Worm (Caenorhabditis elegans): ENCODE data around the gene C26B9.6.

Gene C26B9.6

ce11 chrX:5335368-5335767 lies at the start of gene C26B9.6:
C26B9.6 (minus strand) TSS chrX:5335468.
- TF ChIP-seq tra-4 (tag; optimal IDR thresholded peaks at IDR 0.05): no peak
- no peak for TF ChIP-seq ama-1 (optimal IDR thresholded peaks at IDR 0.05)
- no peak for TF ChIP-seq tbx-37 (GFP tag; conservative IDR thresholded peaks at IDR 0.05)
- TF ChIP-seq hnd-1 (tag; optimal IDR thresholded peaks at IDR 0.05): no peak
- TF ChIP-seq ets-7 (tag; optimal IDR thresholded peaks at IDR 0.05): no peak
- TF ChIP-seq sea-1 (GFP tag; conservative IDR thresholded peaks at IDR 0.05): no peak
- no peak for TF ChIP-seq F13C5.2 (tag; optimal IDR thresholded peaks at IDR 0.05)
- TF ChIP-seq B0310.2 (tag; optimal IDR thresholded peaks at IDR 0.05): no peak
- no peak for TF ChIP-seq hmg-4 (GFP tag; optimal IDR thresholded peaks at IDR 0.05)
- TF ChIP-seq flt-1 (GFP tag; IDR thresholded peaks at IDR 0.05): no peak
- TF ChIP-seq pes-1 (GFP tag; IDR thresholded peaks at IDR 0.05): no peak
- no peak for TF ChIP-seq ceh-36 (tag; optimal IDR thresholded peaks at IDR 0.05)
- no peak for TF ChIP-seq aly-1 (tag; optimal IDR thresholded peaks at IDR 0.05)
- no peak for TF ChIP-seq tbx-11 (GFP tag; IDR thresholded peaks at IDR 0.05)
- no peak for TF ChIP-seq hmbx-1 (tag; optimal IDR thresholded peaks at IDR 0.05)
- TF ChIP-seq scrt-1 (GFP tag; IDR thresholded peaks at IDR 0.05): no peak
- TF ChIP-seq ceh-13 (GFP tag; optimal IDR thresholded peaks at IDR 0.05): no peak

DNA sequence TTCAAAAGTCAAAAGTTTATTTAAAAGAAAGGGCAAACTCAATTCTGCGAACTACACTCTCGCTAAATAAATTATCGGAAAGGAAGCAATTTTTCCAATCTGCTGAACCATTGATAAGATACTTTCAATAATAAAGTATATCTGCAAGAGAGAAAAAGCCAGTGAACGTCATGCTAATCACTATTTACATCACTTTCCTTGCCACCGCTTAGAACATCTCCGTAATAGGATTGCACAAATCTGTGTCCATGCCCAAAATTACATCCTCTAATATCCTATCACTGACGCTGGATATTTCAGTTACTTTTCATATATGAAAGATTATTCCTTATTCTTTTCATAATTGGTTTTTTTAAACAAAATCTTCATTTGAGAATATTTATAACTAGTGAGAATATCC lies 47.5 kb upstream of the C26B9.6 start:
- no peak for TF ChIP-seq ets-7 (tag; optimal IDR thresholded peaks at IDR 0.05)
- TF ChIP-seq hmbx-1 (tag; optimal IDR thresholded peaks at IDR 0.05): no peak
- no peak for TF ChIP-seq pes-1 (GFP tag; IDR thresholded peaks at IDR 0.05)
- TF ChIP-seq hnd-1 (tag; optimal IDR thresholded peaks at IDR 0.05): no peak
- no peak for TF ChIP-seq B0310.2 (tag; optimal IDR thresholded peaks at IDR 0.05)
- no peak for TF ChIP-seq ama-1 (optimal IDR thresholded peaks at IDR 0.05)
- no peak for TF ChIP-seq flt-1 (GFP tag; IDR thresholded peaks at IDR 0.05)
- TF ChIP-seq ceh-36 (tag; optimal IDR thresholded peaks at IDR 0.05): no peak
- no peak for TF ChIP-seq tbx-37 (GFP tag; conservative IDR thresholded peaks at IDR 0.05)
- TF ChIP-seq tra-4 (tag; optimal IDR thresholded peaks at IDR 0.05): no peak
- TF ChIP-seq ceh-13 (GFP tag; optimal IDR thresholded peaks at IDR 0.05): no peak
- no peak for TF ChIP-seq tbx-11 (GFP tag; IDR thresholded peaks at IDR 0.05)
- TF ChIP-seq aly-1 (tag; optimal IDR thresholded peaks at IDR 0.05): no peak
- TF ChIP-seq sea-1 (GFP tag; conservative IDR thresholded peaks at IDR 0.05): no peak
- no peak for TF ChIP-seq F13C5.2 (tag; optimal IDR thresholded peaks at IDR 0.05)
- no peak for TF ChIP-seq scrt-1 (GFP tag; IDR thresholded peaks at IDR 0.05)
- TF ChIP-seq hmg-4 (GFP tag; optimal IDR thresholded peaks at IDR 0.05): no peak

ce11 chrX:5377307-5377706 lies 42.0 kb upstream of the C26B9.6 start, which contains the start of gene sek-5:
sek-5 (plus strand) TSS chrX:5377607.
- TF ChIP-seq flt-1 (GFP tag; IDR thresholded peaks at IDR 0.05): no peak
- no peak for TF ChIP-seq ceh-36 (tag; optimal IDR thresholded peaks at IDR 0.05)
- no peak for TF ChIP-seq tra-4 (tag; optimal IDR thresholded peaks at IDR 0.05)
- TF ChIP-seq ceh-13 (GFP tag; optimal IDR thresholded peaks at IDR 0.05): no peak
- TF ChIP-seq F13C5.2 (tag; optimal IDR thresholded peaks at IDR 0.05): no peak
- no peak for TF ChIP-seq tbx-37 (GFP tag; conservative IDR thresholded peaks at IDR 0.05)
- no peak for TF ChIP-seq sea-1 (GFP tag; conservative IDR thresholded peaks at IDR 0.05)
- TF ChIP-seq hmg-4 (GFP tag; optimal IDR thresholded peaks at IDR 0.05): no peak
- TF ChIP-seq scrt-1 (GFP tag; IDR thresholded peaks at IDR 0.05): no peak
- TF ChIP-seq tbx-11 (GFP tag; IDR thresholded peaks at IDR 0.05): no peak
- TF ChIP-seq pes-1 (GFP tag; IDR thresholded peaks at IDR 0.05): no peak
- no peak for TF ChIP-seq aly-1 (tag; optimal IDR thresholded peaks at IDR 0.05)
- TF ChIP-seq ets-7 (tag; optimal IDR thresholded peaks at IDR 0.05): no peak
- no peak for TF ChIP-seq hmbx-1 (tag; optimal IDR thresholded peaks at IDR 0.05)
- no peak for TF ChIP-seq hnd-1 (tag; optimal IDR thresholded peaks at IDR 0.05)
- TF ChIP-seq B0310.2 (tag; optimal IDR thresholded peaks at IDR 0.05): no peak
- no peak for TF ChIP-seq ama-1 (optimal IDR thresholded peaks at IDR 0.05)

DNA sequence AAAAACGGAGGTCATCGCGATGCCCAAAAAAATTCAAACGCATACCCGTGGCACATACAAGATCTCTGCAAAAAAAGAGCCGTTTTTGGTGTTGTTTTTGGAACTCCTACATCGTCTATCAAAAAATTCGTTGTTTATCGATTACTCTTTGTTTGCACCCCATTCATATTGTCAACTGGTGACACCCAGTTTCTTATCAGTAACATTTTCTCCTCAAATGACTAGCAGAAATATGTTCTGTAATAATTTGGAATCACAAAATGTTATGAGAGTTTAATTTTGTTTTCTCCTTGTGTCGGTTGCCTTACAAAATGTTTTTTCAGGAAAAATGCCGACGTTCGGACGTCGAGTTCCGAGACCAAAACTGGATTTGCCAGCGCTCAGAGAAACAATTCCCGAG lies 39.5 kb upstream of the C26B9.6 start, which contains the start of gene sek-4:
TSS of gene sek-4 (plus strand) at position 318 of the 400 bp plus-strand sequence.
- no peak for TF ChIP-seq tra-4 (tag; optimal IDR thresholded peaks at IDR 0.05)
- TF ChIP-seq tbx-37 (GFP tag; conservative IDR thresholded peaks at IDR 0.05): no peak
- TF ChIP-seq hmg-4 (GFP tag; optimal IDR thresholded peaks at IDR 0.05): no peak
- TF ChIP-seq aly-1 (tag; optimal IDR thresholded peaks at IDR 0.05): no peak
- no peak for TF ChIP-seq flt-1 (GFP tag; IDR thresholded peaks at IDR 0.05)
- TF ChIP-seq ceh-36 (tag; optimal IDR thresholded peaks at IDR 0.05): no peak
- TF ChIP-seq tbx-11 (GFP tag; IDR thresholded peaks at IDR 0.05): no peak
- TF ChIP-seq F13C5.2 (tag; optimal IDR thresholded peaks at IDR 0.05): no peak
- no peak for TF ChIP-seq ets-7 (tag; optimal IDR thresholded peaks at IDR 0.05)
- no peak for TF ChIP-seq pes-1 (GFP tag; IDR thresholded peaks at IDR 0.05)
- no peak for TF ChIP-seq sea-1 (GFP tag; conservative IDR thresholded peaks at IDR 0.05)
- no peak for TF ChIP-seq hmbx-1 (tag; optimal IDR thresholded peaks at IDR 0.05)

ce11 chrX:5373597-5373996 lies 38.3 kb upstream of the C26B9.6 start:
- TF ChIP-seq tra-4 (tag; optimal IDR thresholded peaks at IDR 0.05): no peak
- TF ChIP-seq hmbx-1 (tag; optimal IDR thresholded peaks at IDR 0.05): no peak
- no peak for TF ChIP-seq ceh-36 (tag; optimal IDR thresholded peaks at IDR 0.05)
- no peak for TF ChIP-seq tbx-37 (GFP tag; conservative IDR thresholded peaks at IDR 0.05)
- no peak for TF ChIP-seq flt-1 (GFP tag; IDR thresholded peaks at IDR 0.05)
- no peak for TF ChIP-seq hmg-4 (GFP tag; optimal IDR thresholded peaks at IDR 0.05)
- no peak for TF ChIP-seq ceh-13 (GFP tag; optimal IDR thresholded peaks at IDR 0.05)
- TF ChIP-seq scrt-1 (GFP tag; IDR thresholded peaks at IDR 0.05): no peak
- TF ChIP-seq ama-1 (optimal IDR thresholded peaks at IDR 0.05): no peak
- TF ChIP-seq aly-1 (tag; optimal IDR thresholded peaks at IDR 0.05): no peak
- no peak for TF ChIP-seq ets-7 (tag; optimal IDR thresholded peaks at IDR 0.05)

ce11 chrX:5372638-5373037 lies 37.4 kb upstream of the C26B9.6 start, which contains the start of gene F35C8.8:
F35C8.8 (minus strand) TSS chrX:5372639.
- TF ChIP-seq aly-1 (tag; optimal IDR thresholded peaks at IDR 0.05) (no peak), ceh-36 (tag; optimal IDR thresholded peaks at IDR 0.05) (no peak), ets-7 (tag; optimal IDR thresholded peaks at IDR 0.05) (no peak), B0310.2 (tag; optimal IDR thresholded peaks at IDR 0.05) (no peak), hnd-1 (tag; optimal IDR thresholded peaks at IDR 0.05) (no peak), hmbx-1 (tag; optimal IDR thresholded peaks at IDR 0.05) (no peak)

DNA sequence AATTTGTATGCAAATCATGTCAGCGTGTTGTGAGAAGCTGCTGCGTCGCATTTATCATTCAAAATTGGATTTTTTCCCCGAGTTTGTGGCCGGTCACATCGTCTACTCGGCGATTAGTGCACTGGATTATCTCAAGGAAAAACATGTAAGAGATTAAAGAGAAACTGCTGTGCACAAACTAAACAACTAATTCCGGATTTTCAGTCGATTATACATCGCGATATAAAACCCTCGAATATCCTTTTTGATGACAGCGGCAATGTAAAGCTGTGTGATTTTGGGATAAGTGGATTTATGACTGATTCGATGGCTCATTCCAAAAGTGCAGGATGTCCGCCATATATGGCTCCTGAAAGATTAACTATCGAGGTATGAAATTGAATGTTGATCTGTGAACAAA lies 35.3 kb upstream of the C26B9.6 start:
- TF ChIP-seq tbx-11 (GFP tag; IDR thresholded peaks at IDR 0.05): no peak
- TF ChIP-seq B0310.2 (tag; optimal IDR thresholded peaks at IDR 0.05): no peak
- TF ChIP-seq flt-1 (GFP tag; IDR thresholded peaks at IDR 0.05): no peak
- TF ChIP-seq hmg-4 (GFP tag; optimal IDR thresholded peaks at IDR 0.05): no peak
